Worm (Caenorhabditis elegans) whole organism, young adult: ENCODE measurements around the gene nas-38.

Source experiments
- C17E4.6 ChIP-seq: fragments of 200-800 bp; sonication (Bioruptor generic); IDR thresholded peaks from 2 replicates; pipeline ENCODE4 v1.3.6; 2022; ENCODE audit warnings: missing genetic modification reagents, missing genetic modification characterization, missing compliant biosample characterization
- Y56A3A.18 ChIP-seq: fragments of 200-800 bp; sonication (Bioruptor generic); IDR thresholded peaks from 2 replicates; pipeline ENCODE4 v1.3.6; 2022; ENCODE audit warnings: missing genetic modification reagents, missing genetic modification characterization, missing compliant biosample characterization
- snpc-3.4 ChIP-seq: sonication (generic microtip); optimal IDR thresholded peaks from 2 replicates; lab custom pipeline; 2017; ENCODE audit warnings: missing genetic modification characterization, mild to moderate bottlenecking, missing compliant biosample characterization, antibody characterized with exemption, moderate library complexity, missing genotype, missing genetic modification reagents
- unc-130 ChIP-seq: sonication (generic microtip); optimal IDR thresholded peaks from 2 replicates; lab custom pipeline; 2016; ENCODE audit warnings: missing genetic modification reagents, missing genetic modification characterization, missing compliant biosample characterization

ce11 chrX:599476-599875 lies 41.5 kb downstream of the nas-38 start, which contains the start of gene F13C5.3:
- no peak for TF ChIP-seq unc-130 (GFP tag; lab: Kevin White, UChicago)
- TF ChIP-seq snpc-3.4 (tag; lab: Kevin White, UChicago): no peak
- no peak for TF ChIP-seq Y56A3A.18
- TF ChIP-seq C17E4.6 (GFP tag; lab: Robert Waterston, UW): no peak
